Worm (Caenorhabditis elegans) whole organism, dauer: ENCODE data around the gene srsx-15.

Source experiments
- unc-62 ChIP-seq: sonication (generic microtip); optimal IDR thresholded peaks from 2 replicates; lab custom pipeline; 2017; ENCODE audit warnings: missing biosample characterization, missing genetic modification reagents, missing genetic modification characterization

srsx-15 gene

ce11 chrIV:5654203-5654602, 30.6 kb upstream of the srsx-15 start:
- no peak for TF ChIP-seq unc-62 (GFP tag; lab: Kevin White, UChicago)

- TF ChIP-seq unc-62 (GFP tag; lab: Kevin White, UChicago): no peak
These were observed 30.0 kb upstream of the srsx-15 start, which contains the start of gene clec-178 for ce11 chrIV:5653649-5654048. Gene clec-178, plus strand, starts transcription at chrIV:5653949.

ce11 chrIV:5652811-5653483, 29.3 kb upstream of the srsx-15 start:
- no peak for TF ChIP-seq unc-62 (GFP tag; lab: Kevin White, UChicago)

ce11 chrIV:5650761-5651332, 27.2 kb upstream of the srsx-15 start:
- TF ChIP-seq unc-62 (GFP tag; lab: Kevin White, UChicago): no peak

- TF ChIP-seq unc-62 (GFP tag; lab: Kevin White, UChicago): no peak
These were observed 25.5 kb upstream of the srsx-15 start, which contains the start of gene csn-5 for ce11 chrIV:5649073-5649583. Gene csn-5, plus strand, starts transcription at chrIV:5649533.

- no peak for TF ChIP-seq unc-62 (GFP tag; lab: Kevin White, UChicago)
These were observed 22.0 kb upstream of the srsx-15 start, which contains the start of the genes srd-8 and B0547.2 for ce11 chrIV:5645514-5646052. Gene srd-8, minus strand, starts transcription at chrIV:5645614. Gene B0547.2, plus strand, starts transcription at chrIV:5646002.

- TF ChIP-seq unc-62 (GFP tag; lab: Kevin White, UChicago): no peak
These were observed 11.9 kb upstream of the srsx-15 start, which contains the start of gene srd-13 for ce11 chrIV:5635551-5635950. Gene srd-13, minus strand, starts transcription at chrIV:5635651.

- TF ChIP-seq unc-62 (GFP tag; lab: Kevin White, UChicago): no peak
These were observed 8.9 kb upstream of the srsx-15 start for ce11 chrIV:5632536-5632935.

- no peak for TF ChIP-seq unc-62 (GFP tag; lab: Kevin White, UChicago)
These were observed 8.0 kb upstream of the srsx-15 start, which contains the start of gene ttbk-8.2 for ce11 chrIV:5631628-5632027. Gene ttbk-8.2, plus strand, starts transcription at chrIV:5631928.

ce11 chrIV:5630156-5630555, 6.5 kb upstream of the srsx-15 start, which contains the start of gene srd-12:
Gene srd-12, minus strand, starts transcription at chrIV:5630256.
- no peak for TF ChIP-seq unc-62 (GFP tag; lab: Kevin White, UChicago)

ce11 chrIV:5627056-5627455, 3.4 kb upstream of the srsx-15 start, which contains the start of gene srsx-14:
Gene srsx-14, minus strand, starts transcription at chrIV:5627156.
- no peak for TF ChIP-seq unc-62 (GFP tag; lab: Kevin White, UChicago)

ce11 chrIV:5619643-5620042, 4.0 kb downstream of the srsx-15 start, which contains the start of gene srsx-16:
Gene srsx-16, minus strand, starts transcription at chrIV:5619743.
- no peak for TF ChIP-seq unc-62 (GFP tag; lab: Kevin White, UChicago)

- TF ChIP-seq unc-62 (GFP tag; lab: Kevin White, UChicago): no peak
These were observed 9.0 kb downstream of the srsx-15 start, which contains the start of gene C39H7.4 for ce11 chrIV:5614558-5615026. Gene C39H7.4, minus strand, starts transcription at chrIV:5614608.

ce11 chrIV:5607343-5607742, 16.3 kb downstream of the srsx-15 start:
- TF ChIP-seq unc-62 (GFP tag; lab: Kevin White, UChicago): no peak

ce11 chrIV:5605225-5605624, 18.4 kb downstream of the srsx-15 start:
- no peak for TF ChIP-seq unc-62 (GFP tag; lab: Kevin White, UChicago)

- no peak for TF ChIP-seq unc-62 (GFP tag; lab: Kevin White, UChicago)
These were observed 19.2 kb downstream of the srsx-15 start for ce11 chrIV:5604465-5604864.
